Fruit fly (Drosophila melanogaster) whole organism, embryonic: Measurements from ENCODE around the gene CG10477.

Source experiments
- Ada2b ChIP-seq: fragments of 200-800 bp; sonication (Bioruptor generic); IDR thresholded peaks from 2 replicates; pipeline ENCODE4 v1.3.6; 2022; ENCODE audit warnings: missing biosample characterization, missing genetic modification characterization
- B-H1 ChIP-seq: fragments of 200-800 bp; sonication (Bioruptor generic); IDR thresholded peaks from 3 replicates; pipeline ENCODE4 v1.3.6; 2022; ENCODE audit warnings: missing biosample characterization, missing genetic modification characterization
- CG10321 ChIP-seq: fragments of 200-800 bp; sonication (Bioruptor generic); IDR thresholded peaks from 2 replicates; pipeline ENCODE4 v1.3.6; 2022; ENCODE audit warnings: missing biosample characterization, missing genetic modification characterization
- CG11456 ChIP-seq: fragments of 200-800 bp; sonication (Bioruptor generic); IDR thresholded peaks from 3 replicates; pipeline ENCODE4 v1.3.6; 2022; ENCODE audit warnings: missing biosample characterization, missing genetic modification characterization
- CG11696 ChIP-seq: fragments of 200-800 bp; sonication (Bioruptor generic); IDR thresholded peaks from 2 replicates; pipeline ENCODE4 v1.3.6; 2022; ENCODE audit warnings: missing biosample characterization, missing genetic modification characterization
- CG13894 ChIP-seq: fragments of 200-800 bp; sonication (Bioruptor generic); optimal IDR thresholded peaks from 3 replicates; lab custom pipeline; 2018; ENCODE audit warnings: missing biosample characterization, mild to moderate bottlenecking, missing genetic modification characterization, moderate library complexity
- CG15479 ChIP-seq: fragments of 200-800 bp; sonication (Bioruptor generic); optimal IDR thresholded peaks from 3 replicates; lab custom pipeline; 2019; ENCODE audit warnings: missing biosample characterization, mild to moderate bottlenecking, missing genetic modification characterization, moderate library complexity
- CG17361 ChIP-seq: fragments of 200-800 bp; sonication (Bioruptor generic); IDR thresholded peaks from 3 replicates; pipeline ENCODE4 v1.3.6; 2022; ENCODE audit warnings: missing biosample characterization, missing genetic modification characterization
- CG17912 ChIP-seq: fragments of 200-800 bp; sonication (Bioruptor generic); optimal IDR thresholded peaks from 2 replicates; lab custom pipeline; 2018; ENCODE audit warnings: missing biosample characterization, mild to moderate bottlenecking, missing genetic modification characterization
- CG2875 ChIP-seq: fragments of 200-800 bp; sonication (Bioruptor generic); optimal IDR thresholded peaks from 2 replicates; lab custom pipeline; 2017; ENCODE audit warnings: missing biosample characterization, mild to moderate bottlenecking, missing genetic modification characterization, missing genetic modification reagents
- CG31365 ChIP-seq: fragments of 200-800 bp; sonication (Bioruptor generic); optimal IDR thresholded peaks from 2 replicates; lab custom pipeline; 2018; ENCODE audit warnings: missing biosample characterization, mild to moderate bottlenecking, missing genetic modification characterization
- CG31441 ChIP-seq: fragments of 200-800 bp; sonication (Bioruptor generic); IDR thresholded peaks from 2 replicates; pipeline ENCODE4 v1.3.6; 2022; ENCODE audit warnings: missing biosample characterization, missing genetic modification characterization
- CG6254 ChIP-seq: fragments of 200-800 bp; sonication (Bioruptor generic); optimal IDR thresholded peaks from 3 replicates; lab custom pipeline; 2017; ENCODE audit warnings: mild to moderate bottlenecking, missing biosample characterization, missing genetic modification reagents, missing genetic modification characterization
- CG7786 ChIP-seq: fragments of 200-800 bp; sonication (Bioruptor generic); optimal IDR thresholded peaks from 2 replicates; lab custom pipeline; 2016; ENCODE audit warnings: missing biosample characterization, missing genetic modification characterization
- CG7839 ChIP-seq: fragments of 200-800 bp; sonication (Bioruptor generic); optimal IDR thresholded peaks from 3 replicates; lab custom pipeline; 2018; ENCODE audit warnings: missing biosample characterization, mild to moderate bottlenecking, missing genetic modification characterization, moderate library complexity
- CG8765 ChIP-seq: fragments of 200-800 bp; sonication (Bioruptor generic); IDR thresholded peaks from 2 replicates; pipeline ENCODE4 v1.3.6; 2022; ENCODE audit warnings: missing biosample characterization, missing genetic modification characterization
- CG9609 ChIP-seq: fragments of 200-800 bp; sonication (Bioruptor generic); optimal IDR thresholded peaks from 3 replicates; lab custom pipeline; 2016; ENCODE audit warnings: missing biosample characterization, missing genetic modification characterization
- Dip3 ChIP-seq: fragments of 200-800 bp; sonication (Bioruptor generic); optimal IDR thresholded peaks from 3 replicates; lab custom pipeline; 2016; ENCODE audit warnings: missing biosample characterization, missing genetic modification characterization
- Dll ChIP-seq: fragments of 200-800 bp; sonication (Bioruptor generic); IDR thresholded peaks from 4 replicates; pipeline ENCODE4 v1.3.6; 2022; ENCODE audit warnings: missing biosample characterization, missing genetic modification characterization; ENCODE audit not compliant: partially characterized antibody
- Doc3 ChIP-seq: fragments of 200-800 bp; sonication (Bioruptor generic); IDR thresholded peaks from 3 replicates; pipeline ENCODE4 v1.3.6; 2022; ENCODE audit warnings: missing biosample characterization, missing genetic modification characterization; ENCODE audit not compliant: partially characterized antibody
- Gug ChIP-seq: fragments of 200-800 bp; sonication (Bioruptor generic); IDR thresholded peaks from 4 replicates; pipeline ENCODE4 v1.3.6; 2022; ENCODE audit warnings: missing biosample characterization, missing genetic modification characterization
- HLH3B ChIP-seq: fragments of 200-800 bp; sonication (Bioruptor generic); IDR thresholded peaks from 2 replicates; pipeline ENCODE4 v1.3.6; 2022; ENCODE audit warnings: missing biosample characterization, missing genetic modification characterization
- HLHmδ ChIP-seq: fragments of 200-800 bp; sonication (Bioruptor generic); optimal IDR thresholded peaks from 2 replicates; lab custom pipeline; 2018; ENCODE audit warnings: missing biosample characterization, mild to moderate bottlenecking, missing genetic modification characterization, moderate library complexity
- Hr78 ChIP-seq, 2 experiments: fragments of 200-800 bp in 1 of 2; fragments of >200 bp in 1 of 2; sonication (Bioruptor generic) in 1 of 2; optimal IDR thresholded peaks; 2 replicates each; lab custom pipeline; 2017 to 2019; ENCODE audit warnings: missing biosample characterization in 2 of 2, missing genetic modification characterization in 2 of 2, mild to moderate bottlenecking in 1 of 2, moderate library complexity in 1 of 2
- Lpt ChIP-seq: fragments of >200 bp; optimal IDR thresholded peaks from 2 replicates; lab custom pipeline; 2018; ENCODE audit warnings: missing biosample characterization, missing genetic modification characterization
- Max ChIP-seq: fragments of 200-800 bp; sonication (Bioruptor generic); optimal IDR thresholded peaks from 2 replicates; lab custom pipeline; 2016; ENCODE audit warnings: missing biosample characterization, mild to moderate bottlenecking, missing genetic modification characterization
- Med ChIP-seq: fragments of 200-800 bp; sonication (Bioruptor generic); peaks from one replicate; lab custom pipeline; 2016; ENCODE audit warnings: missing biosample characterization, missing genetic modification characterization, mild to moderate bottlenecking, inconsistent platforms, moderate library complexity
- NfI ChIP-seq: fragments of 200-800 bp; sonication (Bioruptor generic); optimal IDR thresholded peaks from 3 replicates; lab custom pipeline; 2018; ENCODE audit warnings: missing biosample characterization, mild to moderate bottlenecking, missing genetic modification characterization, moderate library complexity
- Ravus ChIP-seq: fragments of 200-800 bp; sonication (Bioruptor generic); IDR thresholded peaks from 2 replicates; pipeline ENCODE4 v1.3.6; 2022; ENCODE audit warnings: missing biosample characterization, missing genetic modification characterization
- Spps ChIP-seq: fragments of 200-800 bp; sonication (Bioruptor generic); optimal IDR thresholded peaks from 2 replicates; lab custom pipeline; 2018; ENCODE audit warnings: missing biosample characterization, mild to moderate bottlenecking, missing genetic modification characterization
- Vsx1 ChIP-seq: fragments of 200-800 bp; sonication (Bioruptor generic); optimal IDR thresholded peaks from 2 replicates; lab custom pipeline; 2017; ENCODE audit warnings: missing biosample characterization, mild to moderate bottlenecking, missing genetic modification characterization, missing genetic modification reagents
- YL-1 ChIP-seq: fragments of 200-800 bp; sonication (Bioruptor generic); optimal IDR thresholded peaks from 3 replicates; lab custom pipeline; 2017; ENCODE audit warnings: missing biosample characterization, mild to moderate bottlenecking, missing genetic modification characterization
- ab ChIP-seq: fragments of 200-800 bp; sonication (Bioruptor generic); optimal IDR thresholded peaks from 2 replicates; lab custom pipeline; 2016; ENCODE audit warnings: missing biosample characterization, missing genetic modification characterization
- bbx ChIP-seq: fragments of 200-800 bp; sonication (Bioruptor generic); IDR thresholded peaks from 2 replicates; pipeline ENCODE4 v1.3.6; 2022; ENCODE audit warnings: missing biosample characterization, missing genetic modification characterization; ENCODE audit not compliant: partially characterized antibody
- bcd ChIP-seq: fragments of 200-800 bp; sonication (Bioruptor generic); optimal IDR thresholded peaks from 2 replicates; lab custom pipeline; 2017; ENCODE audit warnings: missing biosample characterization, mild to moderate bottlenecking, missing genetic modification characterization
- br ChIP-seq: fragments of >200 bp; optimal IDR thresholded peaks from 2 replicates; lab custom pipeline; 2017
- ci ChIP-seq: fragments of 200-800 bp; sonication (Bioruptor generic); IDR thresholded peaks from 3 replicates; pipeline ENCODE4 v1.3.6; 2022; ENCODE audit warnings: missing biosample characterization, missing genetic modification characterization
- dmrt99B ChIP-seq: fragments of 200-800 bp; sonication (Bioruptor generic); optimal IDR thresholded peaks from 2 replicates; lab custom pipeline; 2018; ENCODE audit warnings: missing biosample characterization, mild to moderate bottlenecking, missing genetic modification characterization, moderate library complexity
- ewg ChIP-seq: fragments of 200-800 bp; sonication (Bioruptor generic); optimal IDR thresholded peaks from 3 replicates; lab custom pipeline; 2017; ENCODE audit warnings: mild to moderate bottlenecking, missing biosample characterization, missing genetic modification reagents, missing genetic modification characterization
- ftz-f1 ChIP-seq: fragments of 200-800 bp; sonication (Bioruptor generic); optimal IDR thresholded peaks from 2 replicates; lab custom pipeline; 2016; ENCODE audit warnings: missing biosample characterization, missing genetic modification characterization
- lola ChIP-seq, 3 experiments: fragments of >200 bp in 2 of 3; fragments of 200-800 bp in 1 of 3; sonication (Bioruptor generic) in 1 of 3; optimal IDR thresholded peaks; 2 replicates each; lab custom pipeline; 2017 to 2019; ENCODE audit warnings: missing biosample characterization in 3 of 3, missing genetic modification characterization in 3 of 3, mild to moderate bottlenecking in 1 of 3, moderate library complexity in 1 of 3
- mam ChIP-seq: fragments of 200-800 bp; sonication (Bioruptor generic); optimal IDR thresholded peaks from 3 replicates; lab custom pipeline; 2016; ENCODE audit warnings: missing biosample characterization, missing genetic modification characterization
- pb ChIP-seq: fragments of 200-800 bp; sonication (Bioruptor generic); optimal IDR thresholded peaks from 3 replicates; lab custom pipeline; 2016; ENCODE audit warnings: missing biosample characterization, missing genetic modification characterization
- phol ChIP-seq: fragments of 200-800 bp; sonication (Bioruptor generic); optimal IDR thresholded peaks from 3 replicates; lab custom pipeline; 2018; ENCODE audit warnings: missing biosample characterization, mild to moderate bottlenecking, missing genetic modification characterization, moderate library complexity
- pzg ChIP-seq: fragments of 200-800 bp; sonication (Bioruptor generic); optimal IDR thresholded peaks from 3 replicates; lab custom pipeline; 2018; ENCODE audit warnings: missing biosample characterization, mild to moderate bottlenecking, missing genetic modification characterization, moderate library complexity
- sima ChIP-seq: fragments of 200-800 bp; sonication (Bioruptor generic); optimal IDR thresholded peaks from 2 replicates; lab custom pipeline; 2016; ENCODE audit warnings: missing biosample characterization, missing genetic modification characterization
- sob ChIP-seq: fragments of 200-800 bp; sonication (Bioruptor generic); IDR thresholded peaks from 2 replicates; pipeline ENCODE4 v1.3.6; 2022; ENCODE audit warnings: missing biosample characterization, missing genetic modification characterization
- tgo ChIP-seq: fragments of 200-800 bp; sonication (Bioruptor generic); IDR thresholded peaks from 3 replicates; pipeline ENCODE4 v1.3.6; 2022; ENCODE audit warnings: missing biosample characterization, missing genetic modification characterization
- tin ChIP-seq: fragments of 200-800 bp; sonication (Bioruptor generic); optimal IDR thresholded peaks from 3 replicates; lab custom pipeline; 2016; ENCODE audit warnings: missing biosample characterization, missing genetic modification characterization
- trh ChIP-seq: fragments of 200-800 bp; sonication (Bioruptor generic); optimal IDR thresholded peaks from 2 replicates; lab custom pipeline; 2016; ENCODE audit warnings: missing biosample characterization, missing genetic modification characterization
- unpg ChIP-seq: fragments of 200-800 bp; sonication (Bioruptor generic); optimal IDR thresholded peaks from 3 replicates; lab custom pipeline; 2018; ENCODE audit warnings: missing biosample characterization, mild to moderate bottlenecking, missing genetic modification characterization, moderate library complexity

CG10477 gene

dm6 chr3L:5988675-5989074 is 45.7 kb downstream of the CG10477 start (continued):
- TF ChIP-seq sima (GFP tag; lab: Kevin White, UChicago), result no peak
- TF ChIP-seq ci (GFP tag; lab: Robert Waterston, UW), result peak; percentile 82
- no peak for TF ChIP-seq CG11456 (GFP tag; lab: Robert Waterston, UW)
- peak; percentile 67 for TF ChIP-seq Ada2b (GFP tag; lab: Robert Waterston, UW)
- peak; percentile 69 for TF ChIP-seq Med (GFP tag; lab: Kevin White, UChicago)
- peak; percentile 16 for TF ChIP-seq Max (GFP tag; lab: Kevin White, UChicago)
- peak; percentile 30; the same call in 1 of the 2 replicates for TF ChIP-seq CG11696 (GFP tag; lab: Robert Waterston, UW)
- no peak for TF ChIP-seq ftz-f1 (GFP tag; lab: Kevin White, UChicago)
- peak; percentile 69 for TF ChIP-seq dmrt99B (tag; lab: Kevin White, UChicago)
- peak; percentile 11 for TF ChIP-seq ewg (GFP tag; lab: Kevin White, UChicago)
- TF ChIP-seq CG7839 (tag; lab: Kevin White, UChicago), result peak; percentile 68
- TF ChIP-seq CG15479 (GFP tag; lab: Kevin White, UChicago), result no peak
- TF ChIP-seq Dll (GFP tag; lab: Robert Waterston, UW), result no peak
- TF ChIP-seq CG8765 (GFP tag; lab: Robert Waterston, UW), result peak; percentile 61; the same call in 1 of the 2 replicates
- no peak; the same call in 1 of the 2 replicates for TF ChIP-seq Ravus (GFP tag; lab: Robert Waterston, UW)
- peak; percentile 24 for TF ChIP-seq unpg (GFP tag; lab: Kevin White, UChicago)
- no peak for TF ChIP-seq HLHmδ (GFP tag; lab: Kevin White, UChicago)
- TF ChIP-seq sob (GFP tag; lab: Robert Waterston, UW), result 0 out of 2 replicates have a peak, but pooled peaks have one; percentile 29
- no peak for TF ChIP-seq bbx
- no peak for TF ChIP-seq Vsx1 (GFP tag; lab: Kevin White, UChicago)
- TF ChIP-seq CG31365, result no peak
- peak in 1 of 3 experiments; percentile 59 for TF ChIP-seq lola (GFP tag; optimal IDR thresholded peaks at IDR 0.05; lab: Kevin White, UChicago)
- TF ChIP-seq Gug (GFP tag; lab: Robert Waterston, UW), result peak; percentile 15; the same call in 2 of the 4 replicates
- TF ChIP-seq phol (tag; lab: Kevin White, UChicago), result peak; percentile 75
- TF ChIP-seq HLH3B (GFP tag; lab: Robert Waterston, UW), result peak; percentile 64
- TF ChIP-seq tgo, result peak; percentile 41; the same call in 2 of the 3 replicates
- no peak for TF ChIP-seq Hr78 (GFP tag; optimal IDR thresholded peaks at IDR 0.05; lab: Kevin White, UChicago)
- no peak for TF ChIP-seq CG13894 (tag; lab: Kevin White, UChicago)
- peak; percentile 21 for TF ChIP-seq CG9609 (GFP tag; lab: Kevin White, UChicago)
- no peak for TF ChIP-seq B-H1 (GFP tag; lab: Robert Waterston, UW)
- TF ChIP-seq CG7786 (GFP tag; lab: Kevin White, UChicago), result no peak
- TF ChIP-seq CG10321, result no peak
- TF ChIP-seq trh (GFP tag; lab: Kevin White, UChicago), result no peak
- peak; percentile 68 for TF ChIP-seq Spps (tag; lab: Kevin White, UChicago)
- TF ChIP-seq Doc3 (GFP tag; lab: Robert Waterston, UW), result no peak
- no peak for TF ChIP-seq mam (GFP tag; lab: Kevin White, UChicago)
- TF ChIP-seq CG6254 (GFP tag; lab: Kevin White, UChicago), result peak; percentile 70
- TF ChIP-seq CG2875 (GFP tag; lab: Kevin White, UChicago), result peak; percentile 45
- peak; percentile 25; the same call in 1 of the 2 replicates for TF ChIP-seq CG31441 (GFP tag; lab: Robert Waterston, UW)
- TF ChIP-seq CG17912 (GFP tag; lab: Kevin White, UChicago), result no peak
- peak; percentile 34; the same call in 1 of the 3 replicates for TF ChIP-seq CG17361 (GFP tag; lab: Robert Waterston, UW)
- no peak for TF ChIP-seq NfI (GFP tag; lab: Kevin White, UChicago)
- TF ChIP-seq tin (GFP tag; lab: Kevin White, UChicago), result peak; percentile 66
- no peak for TF ChIP-seq Dip3 (GFP tag; lab: Kevin White, UChicago)
- TF ChIP-seq ab (GFP tag; lab: Kevin White, UChicago), result no peak
- no peak for TF ChIP-seq pzg (GFP tag; lab: Kevin White, UChicago)
- TF ChIP-seq br (lab: Kevin White, UChicago), result no peak
- no peak for TF ChIP-seq pb
- peak; percentile 56 for TF ChIP-seq bcd (GFP tag; lab: Kevin White, UChicago)
- no peak for TF ChIP-seq YL-1 (GFP tag; lab: Kevin White, UChicago)
- no peak for TF ChIP-seq Lpt (GFP tag; lab: Kevin White, UChicago)
